Worm (Caenorhabditis elegans): ENCODE measurements around the gene B0281.4.

The B0281.4 gene

DNA sequence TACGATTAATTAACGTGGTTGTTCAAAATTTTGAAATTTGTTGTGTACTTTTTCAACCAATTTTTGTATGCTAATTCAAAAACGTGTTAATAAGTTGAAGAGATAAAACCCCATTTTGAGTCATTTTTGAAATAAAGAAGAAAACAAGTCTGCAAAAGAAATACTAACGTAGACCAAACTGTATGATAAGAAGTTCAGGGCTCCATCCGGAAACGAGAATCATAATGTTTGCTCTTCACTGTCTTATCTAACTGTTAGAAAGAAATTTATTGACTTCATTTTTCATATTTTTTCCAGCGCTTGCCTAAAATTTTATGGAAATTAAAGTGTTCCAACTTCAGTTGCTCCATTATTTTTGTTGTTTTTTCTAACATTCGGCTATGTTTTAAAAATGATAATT lies 6.9 kb upstream of the B0281.4 start:
- TF ChIP-seq tbx-8 (GFP tag; optimal IDR thresholded peaks at IDR 0.05) = no peak
- TF ChIP-seq lin-32 (GFP tag; optimal IDR thresholded peaks at IDR 0.05) = no peak
- no peak for TF ChIP-seq ham-2 (GFP tag; optimal IDR thresholded peaks at IDR 0.05)
- TF ChIP-seq drap-1 (GFP tag; optimal IDR thresholded peaks at IDR 0.05) = no peak
- no peak for TF ChIP-seq mep-1 (tag; optimal IDR thresholded peaks at IDR 0.05)
- TF ChIP-seq M03D4.4 (tag; optimal IDR thresholded peaks at IDR 0.05) = no peak
- no peak for TF ChIP-seq elt-1 (tag; optimal IDR thresholded peaks at IDR 0.05; ENCODE audit: borderline replicate concordance, insufficient read depth)
- TF ChIP-seq nhr-28 (tag; optimal IDR thresholded peaks at IDR 0.05) = no peak
- TF ChIP-seq unc-39 (tag; optimal IDR thresholded peaks at IDR 0.05) = no peak
- no peak for TF ChIP-seq sem-2 (GFP tag; optimal IDR thresholded peaks at IDR 0.05)
- TF ChIP-seq mls-2 (tag; optimal IDR thresholded peaks at IDR 0.05) = no peak
- TF ChIP-seq unc-120 (tag; optimal IDR thresholded peaks at IDR 0.05; ENCODE audit: poor library complexity, severe bottlenecking) = no peak
- TF ChIP-seq blmp-1 (tag; optimal IDR thresholded peaks at IDR 0.05) = no peak
- no peak for TF ChIP-seq hlh-1 (tag; optimal IDR thresholded peaks at IDR 0.05)
- TF ChIP-seq sptf-1 (tag; optimal IDR thresholded peaks at IDR 0.05) = no peak

DNA sequence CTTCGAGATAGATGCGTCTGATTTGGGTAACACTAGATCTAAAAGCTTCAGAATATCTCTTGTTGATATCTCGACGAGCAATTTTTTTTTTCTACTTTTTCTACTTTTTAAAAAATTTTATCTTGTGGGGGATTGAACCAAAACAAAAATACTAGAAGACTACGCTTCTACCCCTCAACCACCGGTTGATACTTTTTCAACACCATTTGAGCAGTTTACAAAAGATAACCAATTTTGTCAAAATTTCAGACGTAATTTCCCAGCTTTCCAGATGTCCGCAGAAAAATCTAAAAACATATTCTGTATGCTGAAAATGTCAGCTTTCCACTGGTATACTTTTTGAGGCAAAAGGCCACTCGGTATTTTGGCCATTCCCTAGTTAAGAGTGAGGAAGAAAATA lies 5.9 kb upstream of the B0281.4 start:
- TF ChIP-seq ces-1 (GFP tag; optimal IDR thresholded peaks at IDR 0.05) (no peak), drap-1 (GFP tag; optimal IDR thresholded peaks at IDR 0.05) (no peak), bed-3 (GFP tag; optimal IDR thresholded peaks at IDR 0.05) (no peak), elt-1 (tag; optimal IDR thresholded peaks at IDR 0.05; ENCODE audit: borderline replicate concordance, insufficient read depth) (no peak), sem-2 (GFP tag; optimal IDR thresholded peaks at IDR 0.05) (no peak), mep-1 (tag; optimal IDR thresholded peaks at IDR 0.05) (no peak), nhr-2 (tag; optimal IDR thresholded peaks at IDR 0.05) (no peak)

- TF ChIP-seq ceh-39 (tag; optimal IDR thresholded peaks at IDR 0.05) (no peak), elt-1 (tag; optimal IDR thresholded peaks at IDR 0.05; ENCODE audit: borderline replicate concordance, insufficient read depth) (no peak), unc-39 (tag; optimal IDR thresholded peaks at IDR 0.05) (no peak)
Measured at ce11 chrII:2302330-2302729, 3.7 kb upstream of the B0281.4 start, which contains the start of gene B0281.6. Gene B0281.6, minus strand, starts transcription at chrII:2302430.

DNA sequence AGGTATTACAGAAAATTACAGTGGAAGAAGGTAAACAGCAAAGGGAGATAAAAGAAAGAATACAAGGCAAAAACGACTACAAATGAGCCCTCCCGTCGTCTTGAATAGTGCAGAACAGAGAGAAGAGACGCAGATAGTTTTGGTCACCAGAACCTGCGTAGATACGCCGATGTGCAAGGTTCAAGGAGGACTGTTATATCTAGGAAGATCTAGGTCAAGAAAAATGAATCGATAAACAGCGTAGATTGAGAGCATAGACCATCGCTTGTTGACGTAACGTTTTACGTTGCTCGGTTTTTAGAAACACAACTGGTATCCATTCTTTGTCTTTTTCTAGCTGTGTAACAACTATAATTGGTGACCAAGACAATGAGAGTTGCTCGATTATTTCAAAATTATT lies 2.2 kb upstream of the B0281.4 start, which contains the start of gene B0281.5:
Gene B0281.5 (minus strand): TSS at position 101 of the 400 bp plus-strand sequence.
- TF ChIP-seq nhr-2 (tag; optimal IDR thresholded peaks at IDR 0.05) (peak; percentile 37), ceh-39 (tag; optimal IDR thresholded peaks at IDR 0.05) (peak; percentile 21), nhr-28 (tag; optimal IDR thresholded peaks at IDR 0.05) (no peak)

DNA sequence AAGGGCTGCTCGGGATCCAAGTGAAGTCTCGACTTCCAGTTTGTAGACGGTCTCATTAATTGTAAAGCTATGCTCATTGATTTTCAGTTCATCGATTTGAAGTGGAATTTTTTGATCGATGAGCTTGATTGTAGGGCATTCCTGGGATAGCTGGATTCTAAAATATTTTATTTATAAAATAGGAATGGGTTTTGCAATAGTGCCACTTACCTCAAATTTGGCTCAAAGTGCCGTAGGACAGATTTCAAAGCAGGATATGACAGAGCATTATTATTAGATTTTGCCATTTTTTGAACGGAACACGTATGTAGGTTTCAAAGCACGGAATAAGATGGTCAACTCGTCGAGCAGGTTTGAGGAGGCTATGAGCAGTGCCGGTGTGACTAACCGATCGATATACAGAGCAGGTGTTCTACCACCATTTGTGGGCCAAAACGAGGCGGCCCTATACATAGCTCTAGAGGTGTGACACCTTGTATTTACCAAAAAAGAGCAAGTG lies 2.8 kb downstream of the B0281.4 start, which contains the start of gene fbxc-25:
Gene fbxc-25 (minus strand): TSS at position 449 of the 499 bp plus-strand sequence.
- no peak for TF ChIP-seq lsy-2 (tag; optimal IDR thresholded peaks at IDR 0.05)

DNA sequence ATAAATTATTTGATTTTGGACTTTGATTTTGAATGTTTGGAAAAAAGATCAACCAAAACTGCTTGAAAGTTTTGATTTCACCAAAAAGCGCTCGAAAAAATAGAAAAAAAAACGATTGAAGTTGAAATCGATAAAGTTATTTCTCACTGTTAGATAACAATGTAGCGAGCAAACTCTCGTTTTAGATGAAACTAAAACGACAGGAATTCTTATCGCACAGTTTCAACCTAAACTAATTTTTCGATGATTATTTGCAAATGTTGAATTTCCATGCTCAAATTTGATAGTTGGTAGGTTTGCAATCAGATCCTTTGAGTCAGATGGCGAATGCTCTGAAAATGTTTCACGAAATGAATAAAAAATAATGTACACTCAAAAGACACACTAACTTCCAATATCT lies 6.1 kb downstream of the B0281.4 start:
- TF ChIP-seq pha-4 (tag; optimal IDR thresholded peaks at IDR 0.05) (no peak), nhr-28 (tag; optimal IDR thresholded peaks at IDR 0.05) (no peak), ces-1 (GFP tag; optimal IDR thresholded peaks at IDR 0.05) (no peak), snpc-4 (tag; optimal IDR thresholded peaks at IDR 0.05) (no peak), drap-1 (GFP tag; optimal IDR thresholded peaks at IDR 0.05) (no peak), M03D4.4 (tag; optimal IDR thresholded peaks at IDR 0.05) (no peak), elt-3 (tag; optimal IDR thresholded peaks at IDR 0.05) (no peak), unc-120 (tag; optimal IDR thresholded peaks at IDR 0.05; ENCODE audit: poor library complexity, severe bottlenecking) (no peak), lin-32 (GFP tag; optimal IDR thresholded peaks at IDR 0.05) (no peak), cnd-1 (tag; optimal IDR thresholded peaks at IDR 0.05) (no peak), ceh-83 (GFP tag; optimal IDR thresholded peaks at IDR 0.05) (no peak), bed-3 (GFP tag; optimal IDR thresholded peaks at IDR 0.05) (no peak), nhr-12 (tag; optimal IDR thresholded peaks at IDR 0.05) (no peak), tbx-8 (GFP tag; optimal IDR thresholded peaks at IDR 0.05) (no peak), mab-5 (tag; optimal IDR thresholded peaks at IDR 0.05) (no peak), nhr-2 (tag; optimal IDR thresholded peaks at IDR 0.05) (no peak), hlh-1 (tag; optimal IDR thresholded peaks at IDR 0.05) (no peak)

ce11 chrII:2292027-2292426 lies 6.6 kb downstream of the B0281.4 start, which contains the start of gene K09F6.7:
Gene K09F6.7, minus strand, starts transcription at chrII:2292127.
- TF ChIP-seq lin-13 (tag; optimal IDR thresholded peaks at IDR 0.05) (no peak), elt-1 (tag; optimal IDR thresholded peaks at IDR 0.05; ENCODE audit: borderline replicate concordance, insufficient read depth) (no peak)
